Worm (Caenorhabditis elegans) whole organism, L3 larva: Measurements from ENCODE around the gene K11C4.1.
A peak's percentile ranks its signal among the peaks of the same experiment; 100 is the strongest.

Experiments used
- ZK546.5 ChIP-seq: sonication (generic microtip); optimal IDR thresholded peaks from 2 replicates; lab custom pipeline; 2017; ENCODE audit warnings: missing biosample characterization, missing genetic modification characterization
- aly-2 ChIP-seq: fragments of 150-350 bp; optimal IDR thresholded peaks from 2 replicates; lab custom pipeline; 2014; ENCODE audit warnings: missing biosample characterization, missing genetic modification characterization
- ceh-16 ChIP-seq: sonication (generic microtip); optimal IDR thresholded peaks from 2 replicates; lab custom pipeline; 2017; ENCODE audit warnings: missing biosample characterization, missing genetic modification characterization
- ceh-28 ChIP-seq: fragments of 150-350 bp; optimal IDR thresholded peaks from 2 replicates; lab custom pipeline; 2014; ENCODE audit warnings: missing biosample characterization, missing genetic modification reagents, missing genetic modification characterization
- ceh-82 ChIP-seq: fragments of 150-350 bp; optimal IDR thresholded peaks from 2 replicates; lab custom pipeline; 2014; ENCODE audit warnings: missing biosample characterization, missing genetic modification characterization
- egl-27 ChIP-seq: sonication (generic microtip); optimal IDR thresholded peaks from 4 replicates; lab custom pipeline; 2017; ENCODE audit warnings: missing biosample characterization, missing genetic modification reagents, missing genetic modification characterization
- elt-2 ChIP-seq: sonication (generic microtip); optimal IDR thresholded peaks from 2 replicates; lab custom pipeline; 2016; ENCODE audit warnings: missing genetic modification reagents, mild to moderate bottlenecking, missing genetic modification characterization, missing compliant biosample characterization
- elt-3 ChIP-seq, 3 experiments: fragments of 150-350 bp in 1 of 3; sonication (generic microtip) in 2 of 3; optimal IDR thresholded peaks; 2 replicates in 2 of 3; 4 replicates in 1 of 3; lab custom pipeline; 2014 to 2017; ENCODE audit warnings: missing biosample characterization in 3 of 3, missing genetic modification characterization in 3 of 3
- fkh-10 ChIP-seq: sonication (generic microtip); optimal IDR thresholded peaks from 2 replicates; lab custom pipeline; 2017; ENCODE audit warnings: missing biosample characterization, missing genetic modification reagents, missing genetic modification characterization
- fkh-2 ChIP-seq: fragments of 150-350 bp; optimal IDR thresholded peaks from 2 replicates; lab custom pipeline; 2014; ENCODE audit warnings: missing biosample characterization, missing genetic modification reagents, missing genetic modification characterization
- hmg-11 ChIP-seq: sonication (generic microtip); optimal IDR thresholded peaks from 2 replicates; lab custom pipeline; 2016; ENCODE audit warnings: missing genetic modification characterization, missing compliant biosample characterization
- jun-1 ChIP-seq: fragments of 150-350 bp; optimal IDR thresholded peaks from 2 replicates; lab custom pipeline; 2014; ENCODE audit warnings: missing biosample characterization, missing genetic modification reagents, missing genetic modification characterization
- lin-39 ChIP-seq: fragments of 150-350 bp; optimal IDR thresholded peaks from 2 replicates; lab custom pipeline; 2018; ENCODE audit warnings: missing biosample characterization, missing genetic modification reagents, missing genetic modification characterization
- mml-1 ChIP-seq: fragments of 150-350 bp; sonication (generic microtip); optimal IDR thresholded peaks from 3 replicates; lab custom pipeline; 2014; ENCODE audit warnings: missing biosample characterization, missing genetic modification characterization
- nfya-1 ChIP-seq: sonication (generic microtip); optimal IDR thresholded peaks from 2 replicates; lab custom pipeline; 2017; ENCODE audit warnings: missing genetic modification characterization, mild to moderate bottlenecking, missing compliant biosample characterization, antibody characterized with exemption, moderate library complexity; ENCODE audit not compliant: insufficient read depth
- nhr-11 ChIP-seq: fragments of 150-350 bp; optimal IDR thresholded peaks from 2 replicates; lab custom pipeline; 2014; ENCODE audit warnings: missing biosample characterization, missing genetic modification characterization
- nhr-12 ChIP-seq: fragments of 150-350 bp; optimal IDR thresholded peaks from 2 replicates; lab custom pipeline; 2014; ENCODE audit warnings: missing biosample characterization, missing genetic modification characterization
- nhr-23 ChIP-seq: fragments of 150-350 bp; optimal IDR thresholded peaks from 2 replicates; lab custom pipeline; 2014; ENCODE audit warnings: missing biosample characterization, missing genetic modification reagents, missing genetic modification characterization
- nhr-237 ChIP-seq: fragments of 150-350 bp; optimal IDR thresholded peaks from 2 replicates; lab custom pipeline; 2014; ENCODE audit warnings: missing biosample characterization, missing genetic modification characterization
- nhr-25 ChIP-seq: sonication (generic microtip); optimal IDR thresholded peaks from 2 replicates; lab custom pipeline; 2017; ENCODE audit warnings: missing biosample characterization, missing genetic modification characterization
- nhr-28 ChIP-seq: fragments of 150-350 bp; optimal IDR thresholded peaks from 2 replicates; lab custom pipeline; 2014; ENCODE audit warnings: missing biosample characterization, missing genetic modification characterization
- nhr-77 ChIP-seq: fragments of 150-350 bp; optimal IDR thresholded peaks from 2 replicates; lab custom pipeline; 2014; ENCODE audit warnings: missing biosample characterization, missing genetic modification characterization
- pha-4 ChIP-seq: fragments of 150-350 bp; optimal IDR thresholded peaks from 2 replicates; lab custom pipeline; 2014; ENCODE audit warnings: missing biosample characterization, missing genetic modification reagents, missing genetic modification characterization
- pqm-1 ChIP-seq: fragments of 150-350 bp; optimal IDR thresholded peaks from 2 replicates; lab custom pipeline; 2017; ENCODE audit warnings: missing biosample characterization, missing genetic modification characterization, inconsistent platforms
- sea-2 ChIP-seq: fragments of 150-350 bp; sonication (generic microtip); optimal IDR thresholded peaks from 4 replicates; lab custom pipeline; 2014; ENCODE audit warnings: missing biosample characterization, missing genetic modification reagents, missing genetic modification characterization
- skn-1 ChIP-seq: fragments of 150-350 bp; optimal IDR thresholded peaks from 2 replicates; lab custom pipeline; 2014; ENCODE audit warnings: missing biosample characterization, missing genetic modification characterization
- snpc-4 ChIP-seq: fragments of 150-350 bp; optimal IDR thresholded peaks from 2 replicates; lab custom pipeline; 2014; ENCODE audit warnings: missing biosample characterization, missing genetic modification characterization
- tbx-2 ChIP-seq: sonication (generic microtip); optimal IDR thresholded peaks from 2 replicates; lab custom pipeline; 2016; ENCODE audit warnings: mild to moderate bottlenecking, missing genetic modification characterization, missing compliant biosample characterization
- unc-39 ChIP-seq: sonication (generic microtip); optimal IDR thresholded peaks from 4 replicates; lab custom pipeline; 2017; ENCODE audit warnings: missing biosample characterization, missing genetic modification characterization
- unc-62 ChIP-seq: fragments of 150-350 bp; sonication (generic microtip); optimal IDR thresholded peaks from 4 replicates; lab custom pipeline; 2014; ENCODE audit warnings: missing biosample characterization, missing genetic modification reagents, missing genetic modification characterization
- ztf-4 ChIP-seq: fragments of 150-350 bp; optimal IDR thresholded peaks from 2 replicates; lab custom pipeline; 2014; ENCODE audit warnings: missing biosample characterization, missing genetic modification characterization

K11C4.1 gene

ce11 chrV:6893681-6894080, 3.1 kb upstream of the K11C4.1 start:
- TF ChIP-seq nhr-11 (no peak), nfya-1 (tag; lab: Kevin White, UChicago) (peak; percentile 48), snpc-4 (tag; lab: Kevin White, UChicago) (no peak)
- TF ChIP-seq, all 47 proteins: peak for 1

ce11 chrV:6894778-6895177, 2.0 kb upstream of the K11C4.1 start, which contains the start of gene K11C4.2:
Gene K11C4.2 (plus strand): TSS chrV:6895078.
- no peak for TF ChIP-seq ceh-28 (tag; lab: Kevin White, UChicago)
- no peak for TF ChIP-seq skn-1 (tag; lab: Kevin White, UChicago)
- TF ChIP-seq ceh-82 (tag; lab: Kevin White, UChicago): no peak
- TF ChIP-seq nhr-11: no peak
- no peak for TF ChIP-seq tbx-2 (tag; lab: Kevin White, UChicago)
- TF ChIP-seq nhr-28 (tag; lab: Kevin White, UChicago): no peak
- TF ChIP-seq elt-3 (tag; optimal IDR thresholded peaks at IDR 0.05; lab: Kevin White, UChicago): no peak
- no peak for TF ChIP-seq nhr-12
- TF ChIP-seq hmg-11 (tag; lab: Kevin White, UChicago): no peak
- no peak for TF ChIP-seq lin-39 (tag; lab: Kevin White, UChicago)
- TF ChIP-seq nhr-77: no peak
- no peak for TF ChIP-seq ztf-4 (tag; lab: Kevin White, UChicago)
- no peak for TF ChIP-seq unc-62
- TF ChIP-seq, all 47 proteins: peak for 0

DNA sequence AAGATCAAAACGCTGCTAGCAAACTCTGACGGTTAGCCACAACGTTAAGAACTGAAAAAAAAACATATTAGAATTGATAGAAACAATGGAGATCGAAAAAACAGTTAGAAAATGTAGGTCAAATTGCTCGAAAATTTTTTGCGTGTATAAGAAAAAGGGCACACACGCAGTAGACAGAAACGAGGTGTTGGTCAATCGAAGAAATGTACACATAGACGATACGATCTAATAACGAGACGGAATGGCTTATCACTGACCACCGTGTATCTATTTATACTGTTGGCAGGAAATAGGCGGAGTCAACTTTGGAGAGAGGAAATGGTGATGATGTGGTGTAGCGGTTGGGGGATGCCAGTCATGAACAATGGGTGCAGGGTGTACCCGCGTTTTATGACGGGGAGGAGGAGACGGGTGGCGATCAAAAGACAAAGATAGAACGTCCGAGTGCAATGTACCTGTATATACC, 3.4 kb downstream of the K11C4.1 start, which contains the start of gene odc-1:
Gene odc-1, minus strand, starts transcription at position 51 of the 466 bp plus-strand sequence.
- TF ChIP-seq jun-1 (tag; lab: Kevin White, UChicago) (no peak), pqm-1 (tag; lab: Kevin White, UChicago) (peak; percentile 63)
- TF ChIP-seq, all 47 proteins: peak for 1

ce11 chrV:6900814-6901592, 4.2 kb downstream of the K11C4.1 start:
- TF ChIP-seq fkh-2 (tag; lab: Kevin White, UChicago): no peak
- no peak for TF ChIP-seq ZK546.5
- peak; percentile 46 for TF ChIP-seq elt-2 (tag; lab: Kevin White, UChicago)
- TF ChIP-seq nhr-25 (tag; lab: Kevin White, UChicago): peak; percentile 39

DNA sequence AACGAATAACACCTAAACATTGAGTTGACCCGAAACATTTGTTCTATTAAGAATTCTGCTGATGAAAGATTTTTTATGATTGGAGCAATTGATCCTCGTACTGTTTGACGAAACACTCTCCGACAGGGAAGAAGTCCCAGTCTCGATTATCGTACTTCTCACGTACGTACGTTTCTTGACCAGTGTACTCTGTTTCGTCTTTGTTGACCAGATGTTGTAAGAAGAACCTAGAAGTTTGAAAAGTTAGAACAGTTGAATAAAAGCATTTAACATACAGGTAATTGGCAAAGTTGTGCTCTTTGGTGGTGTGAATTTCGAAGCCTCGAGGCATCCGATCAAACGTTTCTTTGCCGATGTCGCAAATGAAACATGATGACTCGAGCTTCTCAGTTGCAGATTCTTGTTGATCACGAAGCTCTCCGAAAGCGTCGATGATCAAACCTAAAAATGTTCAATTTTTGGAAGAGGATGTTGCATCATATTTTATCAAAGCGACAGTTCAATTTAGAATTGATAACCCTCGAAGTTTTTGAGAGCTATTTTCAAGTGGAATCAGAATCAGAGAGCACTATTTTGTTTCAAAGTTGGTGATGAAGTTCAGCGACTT, 5.2 kb downstream of the K11C4.1 start:
- no peak for TF ChIP-seq pqm-1 (tag; lab: Kevin White, UChicago)
- no peak for TF ChIP-seq aly-2 (tag; lab: Kevin White, UChicago)
- no peak for TF ChIP-seq skn-1 (tag; lab: Kevin White, UChicago)
- TF ChIP-seq nhr-23 (tag; lab: Kevin White, UChicago): no peak
- no peak for TF ChIP-seq jun-1 (tag; lab: Kevin White, UChicago)
- no peak for TF ChIP-seq hmg-11 (tag; lab: Kevin White, UChicago)
- no peak for TF ChIP-seq unc-39 (tag; lab: Kevin White, UChicago)
- no peak for TF ChIP-seq fkh-10 (GFP tag; lab: Kevin White, UChicago)
- no peak for TF ChIP-seq ztf-4 (tag; lab: Kevin White, UChicago)
- TF ChIP-seq sea-2: no peak
- TF ChIP-seq nhr-28 (tag; lab: Kevin White, UChicago): no peak
- no peak for TF ChIP-seq pha-4 (tag; lab: Kevin White, UChicago)
- TF ChIP-seq snpc-4 (tag; lab: Kevin White, UChicago): no peak
- no peak for TF ChIP-seq egl-27 (tag; lab: Kevin White, UChicago)
- TF ChIP-seq nfya-1 (tag; lab: Kevin White, UChicago): no peak
- TF ChIP-seq mml-1 (tag; lab: Kevin White, UChicago): no peak
- TF ChIP-seq lin-39 (tag; lab: Kevin White, UChicago): no peak
- no peak for TF ChIP-seq elt-2 (tag; lab: Kevin White, UChicago)
- TF ChIP-seq nhr-237 (tag; lab: Kevin White, UChicago): no peak
- no peak for TF ChIP-seq ceh-16
